Worm (Caenorhabditis elegans) whole organism, early embryonic: ENCODE results near the gene ZK1067.3.

ENCODE experiments used
- F13C5.2 ChIP-seq: sonication (generic microtip); optimal IDR thresholded peaks from 2 replicates; lab custom pipeline; 2017; ENCODE audit warnings: mild to moderate bottlenecking, missing genetic modification characterization, inconsistent platforms, missing compliant biosample characterization
- ama-1 ChIP-seq: fragments of 150-350 bp; optimal IDR thresholded peaks from 2 replicates; lab custom pipeline; 2014
- ceh-36 ChIP-seq: sonication (generic microtip); optimal IDR thresholded peaks from 2 replicates; lab custom pipeline; 2016; ENCODE audit warnings: missing genetic modification characterization, inconsistent platforms, missing compliant biosample characterization
- ets-7 ChIP-seq: sonication (generic microtip); optimal IDR thresholded peaks from 2 replicates; lab custom pipeline; 2016; ENCODE audit warnings: missing genotype, missing genetic modification characterization, missing compliant biosample characterization
- flt-1 ChIP-seq: fragments of 200-800 bp; sonication (Bioruptor generic); IDR thresholded peaks from 2 replicates; pipeline ENCODE4 v1.3.6; 2022; ENCODE audit warnings: missing genetic modification characterization, missing compliant biosample characterization
- hmg-4 ChIP-seq: fragments of 200-800 bp; sonication (Bioruptor generic); optimal IDR thresholded peaks from 2 replicates; lab custom pipeline; 2018; ENCODE audit warnings: mild to moderate bottlenecking, missing genetic modification characterization, missing compliant biosample characterization
- pes-1 ChIP-seq: fragments of 200-800 bp; sonication (Bioruptor generic); IDR thresholded peaks from 2 replicates; pipeline ENCODE4 v1.3.6; 2022; ENCODE audit warnings: missing genetic modification reagents, missing genetic modification characterization, missing compliant biosample characterization
- tbx-11 ChIP-seq: fragments of 200-800 bp; sonication (Bioruptor generic); IDR thresholded peaks from 2 replicates; pipeline ENCODE4 v1.3.6; 2022; ENCODE audit warnings: missing genetic modification characterization, missing compliant biosample characterization
- tbx-37 ChIP-seq: fragments of 200-800 bp; sonication (Bioruptor generic); conservative IDR thresholded peaks from 2 replicates; pipeline ENCODE4 v1.3.6; 2022; ENCODE audit warnings: missing genetic modification reagents, missing genetic modification characterization, missing compliant biosample characterization

- TF ChIP-seq ama-1 (lab: Kevin White, UChicago) (no peak), tbx-37 (GFP tag; lab: Robert Waterston, UW) (no peak), ceh-36 (no peak), pes-1 (no peak), tbx-11 (GFP tag; lab: Robert Waterston, UW) (no peak), F13C5.2 (tag; lab: Kevin White, UChicago) (no peak), flt-1 (GFP tag; lab: Robert Waterston, UW) (no peak), ets-7 (tag; lab: Kevin White, UChicago) (no peak), hmg-4 (GFP tag; lab: Kevin White, UChicago) (no peak)
Measured at ce11 chrII:9232923-9233322, 9.9 kb downstream of the ZK1067.3 start, which contains the start of gene T26C5.2.
